Worm (Caenorhabditis elegans) whole organism, L2 larva: ENCODE results near the gene C14E2.6.

ENCODE experiments used
- F13H6.1 ChIP-seq: sonication (generic microtip); optimal IDR thresholded peaks from 2 replicates; lab custom pipeline; 2016; ENCODE audit warnings: missing genetic modification characterization, missing compliant biosample characterization
- ama-1 ChIP-seq: fragments of 150-350 bp; optimal IDR thresholded peaks from 2 replicates; lab custom pipeline; 2018; ENCODE audit warnings: inconsistent platforms
- elt-1 ChIP-seq: fragments of 150-350 bp; optimal IDR thresholded peaks from 2 replicates; lab custom pipeline; 2014; ENCODE audit warnings: missing biosample characterization, missing genetic modification characterization
- lin-39 ChIP-seq: fragments of 150-350 bp; optimal IDR thresholded peaks from 2 replicates; lab custom pipeline; 2014; ENCODE audit warnings: missing biosample characterization, missing genetic modification reagents, missing genetic modification characterization
- nhr-11 ChIP-seq: fragments of 150-350 bp; optimal IDR thresholded peaks from 2 replicates; lab custom pipeline; 2014; ENCODE audit warnings: missing biosample characterization, missing genetic modification characterization
- nhr-6 ChIP-seq: fragments of 150-350 bp; optimal IDR thresholded peaks from 2 replicates; lab custom pipeline; 2014; ENCODE audit warnings: missing biosample characterization, missing genetic modification characterization
- snpc-4 ChIP-seq: fragments of 150-350 bp; optimal IDR thresholded peaks from 2 replicates; lab custom pipeline; 2014; ENCODE audit warnings: missing biosample characterization, missing genetic modification characterization
- unc-39 ChIP-seq: fragments of 150-350 bp; optimal IDR thresholded peaks from 2 replicates; lab custom pipeline; 2014; ENCODE audit warnings: missing biosample characterization, missing genetic modification characterization
- zag-1 ChIP-seq: fragments of 150-350 bp; optimal IDR thresholded peaks from 2 replicates; lab custom pipeline; 2014; ENCODE audit warnings: missing biosample characterization, missing genetic modification characterization
- ztf-1 ChIP-seq: fragments of 200-800 bp; sonication (Bioruptor generic); conservative IDR thresholded peaks from 2 replicates; pipeline ENCODE4 v1.3.6; 2022; ENCODE audit warnings: missing genetic modification characterization, missing compliant biosample characterization

DNA sequence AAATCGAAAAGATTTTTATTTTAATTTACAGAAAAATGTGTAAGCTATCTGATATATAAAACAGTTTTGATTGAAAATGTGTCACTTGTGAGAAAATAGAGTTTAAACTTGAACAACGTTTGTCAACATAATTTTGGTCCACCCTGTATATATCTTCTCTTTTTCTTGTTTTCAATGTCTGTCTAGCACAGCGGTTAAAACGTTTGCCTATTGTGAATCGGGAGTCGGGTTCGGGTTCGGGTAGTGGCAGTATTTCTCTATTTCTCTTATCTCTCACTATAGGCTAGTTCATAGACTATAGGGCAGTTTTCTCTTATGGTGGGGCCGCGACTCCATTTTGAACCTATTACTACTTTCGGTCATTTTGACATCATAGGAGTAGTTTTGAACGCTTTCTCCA is 38.7 kb downstream of the C14E2.6 start:
- TF ChIP-seq ztf-1 (no peak), lin-39 (no peak), nhr-11 (no peak), ama-1 (lab: Kevin White, UChicago) (no peak), snpc-4 (tag; lab: Kevin White, UChicago) (no peak), F13H6.1 (tag; lab: Kevin White, UChicago) (no peak), elt-1 (tag; lab: Kevin White, UChicago) (no peak), zag-1 (tag; lab: Kevin White, UChicago) (no peak), nhr-6 (tag; lab: Kevin White, UChicago) (no peak), unc-39 (tag; lab: Kevin White, UChicago) (no peak)
